Fruit fly (Drosophila melanogaster) whole organism, embryonic: ENCODE data around the gene Polr3I.

Experiments
- CG11560 ChIP-seq: fragments of 200-800 bp; sonication (Bioruptor generic); IDR thresholded peaks from 3 replicates; pipeline ENCODE4 v1.3.6; 2022; ENCODE audit warnings: missing biosample characterization, missing genetic modification characterization
- CG12104 ChIP-seq: fragments of 200-800 bp; sonication (Bioruptor generic); optimal IDR thresholded peaks from 3 replicates; lab custom pipeline; 2016; ENCODE audit warnings: missing biosample characterization, missing genetic modification characterization
- Dip2 ChIP-seq: fragments of 200-800 bp; sonication (Bioruptor generic); IDR thresholded peaks from 2 replicates; pipeline ENCODE4 v1.3.6; 2022; ENCODE audit warnings: missing biosample characterization, missing genetic modification characterization
- H15 ChIP-seq: fragments of 200-800 bp; sonication (Bioruptor generic); IDR thresholded peaks from 3 replicates; pipeline ENCODE4 v1.3.6; 2022; ENCODE audit warnings: missing biosample characterization, missing genetic modification characterization
- Meics ChIP-seq: fragments of 200-800 bp; sonication (Bioruptor generic); optimal IDR thresholded peaks from 2 replicates; lab custom pipeline; 2017; ENCODE audit warnings: missing biosample characterization, mild to moderate bottlenecking, missing genetic modification characterization
- unc-4 ChIP-seq: fragments of 200-800 bp; sonication (Bioruptor generic); IDR thresholded peaks from 2 replicates; pipeline ENCODE4 v1.3.6; 2022; ENCODE audit warnings: missing biosample characterization, missing genetic modification characterization; ENCODE audit not compliant: partially characterized antibody
- vfl ChIP-seq: fragments of 200-800 bp; sonication (Bioruptor generic); optimal IDR thresholded peaks from 2 replicates; lab custom pipeline; 2016; ENCODE audit warnings: missing biosample characterization, missing genetic modification characterization

dm6 chrX:16880013-16880412, 4.4 kb upstream of the Polr3I start:
- TF ChIP-seq CG12104 (no peak), Meics (GFP tag; lab: Kevin White, UChicago) (no peak), H15 (no peak), CG11560 (no peak), Dip2 (GFP tag; lab: Robert Waterston, UW) (no peak), unc-4 (GFP tag; lab: Robert Waterston, UW) (no peak), vfl (GFP tag; lab: Kevin White, UChicago) (no peak)
